Worm (Caenorhabditis elegans) whole organism, L4 larva: ENCODE data around the gene ecps-1.

Source experiments
- egl-27 ChIP-seq: sonication (generic microtip); optimal IDR thresholded peaks from 3 replicates; lab custom pipeline; 2017; ENCODE audit warnings: missing biosample characterization, missing genetic modification reagents, missing genetic modification characterization
- nhr-237 ChIP-seq: sonication (generic microtip); optimal IDR thresholded peaks from 2 replicates; lab custom pipeline; 2017; ENCODE audit warnings: missing biosample characterization, missing genetic modification characterization
- nhr-28 ChIP-seq: fragments of 150-350 bp; optimal IDR thresholded peaks from 2 replicates; lab custom pipeline; 2014; ENCODE audit warnings: missing biosample characterization, missing genetic modification characterization
- unc-39 ChIP-seq: sonication (generic microtip); optimal IDR thresholded peaks from 2 replicates; lab custom pipeline; 2017; ENCODE audit warnings: missing biosample characterization, missing genetic modification characterization

ce11 chrIII:10451012-10451411 is 9.3 kb downstream of the ecps-1 start, which contains the start of gene H04D03.4:
- TF ChIP-seq nhr-237 (tag; lab: Kevin White, UChicago) (no peak), nhr-28 (tag; lab: Kevin White, UChicago) (no peak), unc-39 (no peak), egl-27 (tag; lab: Kevin White, UChicago) (no peak)
